Worm (Caenorhabditis elegans) whole organism, L4 larva: Measurements from ENCODE around the gene F08G5.3.

ENCODE experiments used
- F26F4.8 ChIP-seq: fragments of 200-800 bp; sonication (Bioruptor generic); conservative IDR thresholded peaks from 2 replicates; pipeline ENCODE4 v1.3.6; 2022; ENCODE audit warnings: missing genetic modification characterization, missing compliant biosample characterization
- F49E8.2 ChIP-seq: sonication (generic microtip); optimal IDR thresholded peaks from 2 replicates; lab custom pipeline; 2016; ENCODE audit warnings: missing compliant biosample characterization, mild to moderate bottlenecking, missing genetic modification characterization, borderline replicate concordance
- Y75B8A.6 ChIP-seq: fragments of 200-800 bp; sonication (Bioruptor generic); IDR thresholded peaks from 2 replicates; pipeline ENCODE4 v1.3.6; 2022; ENCODE audit warnings: missing genetic modification reagents, missing genetic modification characterization, missing compliant biosample characterization
- aha-1 ChIP-seq: fragments of 150-350 bp; peaks from one replicate; lab custom pipeline; 2014; ENCODE audit warnings: missing biosample characterization, missing genetic modification characterization
- aly-2 ChIP-seq: sonication (generic microtip); optimal IDR thresholded peaks from 2 replicates; lab custom pipeline; 2018; ENCODE audit warnings: missing biosample characterization, missing genetic modification characterization
- arid-1 ChIP-seq: fragments of 200-800 bp; sonication (Bioruptor generic); conservative IDR thresholded peaks from 2 replicates; pipeline ENCODE4 v1.3.6; 2022; ENCODE audit warnings: missing genetic modification reagents, missing genetic modification characterization, missing compliant biosample characterization
- attf-4 ChIP-seq: sonication (generic microtip); optimal IDR thresholded peaks from 3 replicates; lab custom pipeline; 2017; ENCODE audit warnings: missing biosample characterization, missing genetic modification characterization
- ceh-20 ChIP-seq: fragments of 200-800 bp; sonication (Bioruptor generic); IDR thresholded peaks from 2 replicates; pipeline ENCODE4 v1.3.6; 2022; ENCODE audit warnings: missing genetic modification reagents, missing genetic modification characterization, missing compliant biosample characterization
- ceh-32 ChIP-seq: sonication (generic microtip); optimal IDR thresholded peaks from 2 replicates; lab custom pipeline; 2016; ENCODE audit warnings: mild to moderate bottlenecking, missing genetic modification characterization, missing compliant biosample characterization; ENCODE audit not compliant: poor library complexity
- ceh-82 ChIP-seq: sonication (generic microtip); optimal IDR thresholded peaks from 2 replicates; lab custom pipeline; 2017; ENCODE audit warnings: missing biosample characterization, missing genetic modification characterization
- ces-1 ChIP-seq: fragments of 150-350 bp; sonication (generic microtip); optimal IDR thresholded peaks from 4 replicates; lab custom pipeline; 2014; ENCODE audit warnings: missing biosample characterization, missing genetic modification reagents, missing genetic modification characterization
- ctbp-1 ChIP-seq: fragments of 200-800 bp; sonication (Bioruptor generic); IDR thresholded peaks from 2 replicates; pipeline ENCODE4 v1.3.6; 2022; ENCODE audit warnings: missing genetic modification reagents, missing genetic modification characterization, missing compliant biosample characterization
- daf-16 ChIP-seq, 3 experiments: sonication (generic microtip); optimal IDR thresholded peaks; 2 replicates each; lab custom pipeline; 2016 to 2017; ENCODE audit warnings: missing genetic modification characterization in 3 of 3, missing genetic modification reagents in 3 of 3, mild to moderate bottlenecking in 2 of 3, missing compliant biosample characterization in 2 of 3, missing biosample characterization in 1 of 3, moderate library complexity in 1 of 3
- daf-19 ChIP-seq: fragments of 200-800 bp; sonication (Bioruptor generic); conservative IDR thresholded peaks from 2 replicates; pipeline ENCODE4 v1.3.6; 2022; ENCODE audit warnings: missing genetic modification characterization, missing compliant biosample characterization
- dmd-9 ChIP-seq: fragments of 200-800 bp; sonication (Bioruptor generic); IDR thresholded peaks from 2 replicates; pipeline ENCODE4 v1.3.6; 2022; ENCODE audit warnings: missing genetic modification reagents, missing genetic modification characterization, missing compliant biosample characterization
- duxl-1 ChIP-seq: sonication (generic microtip); optimal IDR thresholded peaks from 2 replicates; lab custom pipeline; 2016; ENCODE audit warnings: mild to moderate bottlenecking, missing genetic modification characterization, moderate library complexity, missing compliant biosample characterization; ENCODE audit not compliant: poor library complexity
- egl-43 ChIP-seq: fragments of 200-800 bp; sonication (Bioruptor generic); IDR thresholded peaks from 2 replicates; pipeline ENCODE4 v1.3.6; 2022; ENCODE audit warnings: missing genetic modification reagents, missing genetic modification characterization, missing compliant biosample characterization
- hif-1 ChIP-seq, 2 experiments: sonication (generic microtip); optimal IDR thresholded peaks; 2 replicates each; lab custom pipeline; 2016 to 2017; ENCODE audit warnings: missing compliant biosample characterization in 2 of 2, missing genetic modification characterization in 2 of 2, missing genetic modification reagents in 2 of 2, missing genotype in 2 of 2, mild to moderate bottlenecking in 1 of 2
- hlh-30 ChIP-seq: sonication (generic microtip); optimal IDR thresholded peaks from 2 replicates; lab custom pipeline; 2017; ENCODE audit warnings: antibody characterized with exemption, mild to moderate bottlenecking, missing genetic modification characterization, missing compliant biosample characterization; ENCODE audit not compliant: insufficient read depth
- lin-1 ChIP-seq: fragments of 200-800 bp; sonication (Bioruptor generic); IDR thresholded peaks from 2 replicates; pipeline ENCODE4 v1.3.6; 2022; ENCODE audit warnings: missing genetic modification reagents, missing genetic modification characterization, missing compliant biosample characterization
- lin-13 ChIP-seq: fragments of 150-350 bp; optimal IDR thresholded peaks from 2 replicates; lab custom pipeline; 2014; ENCODE audit warnings: missing biosample characterization, missing genetic modification reagents, missing genetic modification characterization
- lin-15B ChIP-seq: fragments of 150-350 bp; sonication (generic microtip); optimal IDR thresholded peaks from 3 replicates; lab custom pipeline; 2014; ENCODE audit warnings: missing biosample characterization, missing genetic modification characterization
- lin-29 ChIP-seq: fragments of 200-800 bp; sonication (Bioruptor generic); IDR thresholded peaks from 2 replicates; pipeline ENCODE4 v1.3.6; 2022; ENCODE audit warnings: missing genetic modification reagents, missing genetic modification characterization, missing compliant biosample characterization
- lir-3 ChIP-seq: sonication (generic microtip); optimal IDR thresholded peaks from 2 replicates; lab custom pipeline; 2016; ENCODE audit warnings: mild to moderate bottlenecking, missing genetic modification characterization, missing compliant biosample characterization
- madf-5 ChIP-seq, 2 experiments: fragments of 200-800 bp; sonication (Bioruptor generic); IDR thresholded peaks; 2 replicates each; pipeline ENCODE4 v1.3.6; 2022; ENCODE audit warnings: missing compliant biosample characterization in 2 of 2, missing genetic modification characterization in 2 of 2
- mxl-2 ChIP-seq: fragments of 200-800 bp; sonication (Bioruptor generic); conservative IDR thresholded peaks from 2 replicates; pipeline ENCODE4 v1.3.6; 2022; ENCODE audit warnings: missing genetic modification reagents, missing genetic modification characterization, missing compliant biosample characterization
- nhr-102 ChIP-seq: sonication (generic microtip); optimal IDR thresholded peaks from 2 replicates; lab custom pipeline; 2016; ENCODE audit warnings: mild to moderate bottlenecking, missing genetic modification characterization, moderate library complexity, missing compliant biosample characterization
- nhr-11 ChIP-seq: fragments of 150-350 bp; optimal IDR thresholded peaks from 2 replicates; lab custom pipeline; 2014; ENCODE audit warnings: missing biosample characterization, missing genetic modification characterization
- nhr-237 ChIP-seq: sonication (generic microtip); optimal IDR thresholded peaks from 2 replicates; lab custom pipeline; 2017; ENCODE audit warnings: missing biosample characterization, missing genetic modification characterization
- nhr-25 ChIP-seq: sonication (generic microtip); optimal IDR thresholded peaks from 2 replicates; lab custom pipeline; 2017; ENCODE audit warnings: missing genetic modification characterization, mild to moderate bottlenecking, missing compliant biosample characterization, antibody characterized with exemption, moderate library complexity, borderline replicate concordance; ENCODE audit not compliant: insufficient read depth
- nhr-28 ChIP-seq: fragments of 150-350 bp; optimal IDR thresholded peaks from 2 replicates; lab custom pipeline; 2014; ENCODE audit warnings: missing biosample characterization, missing genetic modification characterization
- nhr-41 ChIP-seq: fragments of 200-800 bp; sonication (Bioruptor generic); IDR thresholded peaks from 2 replicates; pipeline ENCODE4 v1.3.6; 2022; ENCODE audit warnings: missing genetic modification reagents, missing genetic modification characterization, missing compliant biosample characterization
- nhr-42 ChIP-seq: fragments of 200-800 bp; sonication (Bioruptor generic); IDR thresholded peaks from 2 replicates; pipeline ENCODE4 v1.3.6; 2022; ENCODE audit warnings: missing genetic modification characterization, missing compliant biosample characterization
- nhr-48 ChIP-seq: sonication (generic microtip); optimal IDR thresholded peaks from 2 replicates; lab custom pipeline; 2016; ENCODE audit warnings: mild to moderate bottlenecking, missing genetic modification characterization, missing compliant biosample characterization
- nhr-6 ChIP-seq: fragments of 150-350 bp; optimal IDR thresholded peaks from 2 replicates; lab custom pipeline; 2014; ENCODE audit warnings: missing biosample characterization, missing genetic modification characterization
- pha-4 ChIP-seq, 2 experiments: fragments of 150-350 bp in 1 of 2; fragments of 200-800 bp in 1 of 2; sonication (Bioruptor generic) in 1 of 2; IDR thresholded peaks in 1 of 2; optimal IDR thresholded peaks in 1 of 2; 2 replicates each; pipeline versions ENCODE4 v1.3.6 to Lab custom; 2014 to 2022; ENCODE audit warnings: missing genetic modification characterization in 2 of 2, missing genetic modification reagents in 2 of 2, missing biosample characterization in 1 of 2, missing compliant biosample characterization in 1 of 2
- pqm-1 ChIP-seq: sonication (generic microtip); optimal IDR thresholded peaks from 2 replicates; lab custom pipeline; 2017; ENCODE audit warnings: missing biosample characterization, missing genetic modification characterization
- sdz-12 ChIP-seq: fragments of 200-800 bp; sonication (Bioruptor generic); optimal IDR thresholded peaks from 2 replicates; lab custom pipeline; 2018; ENCODE audit warnings: mild to moderate bottlenecking, missing genetic modification characterization, missing compliant biosample characterization
- snpc-1.2 ChIP-seq: fragments of 200-800 bp; sonication (Bioruptor generic); IDR thresholded peaks from 2 replicates; pipeline ENCODE4 v1.3.6; 2022; ENCODE audit warnings: missing genetic modification reagents, missing genetic modification characterization, missing compliant biosample characterization
- snpc-4 ChIP-seq: fragments of 150-350 bp; optimal IDR thresholded peaks from 2 replicates; lab custom pipeline; 2014; ENCODE audit warnings: missing biosample characterization, missing genetic modification characterization
- spr-1 ChIP-seq: sonication (generic microtip); optimal IDR thresholded peaks from 2 replicates; lab custom pipeline; 2016; ENCODE audit warnings: mild to moderate bottlenecking, missing genetic modification characterization, missing compliant biosample characterization
- tag-97 ChIP-seq: fragments of 200-800 bp; sonication (Bioruptor generic); IDR thresholded peaks from 2 replicates; pipeline ENCODE4 v1.3.6; 2022; ENCODE audit warnings: missing genetic modification characterization, missing compliant biosample characterization
- tra-1 ChIP-seq: fragments of 200-800 bp; sonication (Bioruptor generic); IDR thresholded peaks from 2 replicates; pipeline ENCODE4 v1.3.6; 2022; ENCODE audit warnings: missing genetic modification reagents, missing genetic modification characterization, missing compliant biosample characterization
- unc-39 ChIP-seq: sonication (generic microtip); optimal IDR thresholded peaks from 2 replicates; lab custom pipeline; 2017; ENCODE audit warnings: missing biosample characterization, missing genetic modification characterization
- unc-62 ChIP-seq, 3 experiments: fragments of 150-350 bp in 1 of 3; sonication (generic microtip); optimal IDR thresholded peaks in 2 of 3; peaks in 1 of 3; 1 replicate in 1 of 3; 2 replicates in 2 of 3; lab custom pipeline; 2014 to 2017; ENCODE audit warnings: missing biosample characterization in 3 of 3, missing genetic modification characterization in 3 of 3, missing genetic modification reagents in 3 of 3, missing genotype in 1 of 3
- vab-7 ChIP-seq: fragments of 200-800 bp; sonication (Bioruptor generic); IDR thresholded peaks from 2 replicates; pipeline ENCODE4 v1.3.6; 2022; ENCODE audit warnings: missing genetic modification reagents, missing genetic modification characterization, missing compliant biosample characterization
- zag-1 ChIP-seq: fragments of 150-350 bp; optimal IDR thresholded peaks from 2 replicates; lab custom pipeline; 2014; ENCODE audit warnings: missing biosample characterization, missing genetic modification characterization
- zfp-2 ChIP-seq: sonication (generic microtip); optimal IDR thresholded peaks from 2 replicates; lab custom pipeline; 2016; ENCODE audit warnings: mild to moderate bottlenecking, missing genetic modification characterization, missing compliant biosample characterization
- ztf-7 ChIP-seq: fragments of 150-350 bp; optimal IDR thresholded peaks from 2 replicates; lab custom pipeline; 2014; ENCODE audit warnings: missing biosample characterization, missing genetic modification characterization

Gene F08G5.3

ce11 chrIV:12371879-12372278 is 45.5 kb downstream of the F08G5.3 start, which contains the start of gene wdr-46 (continued):
- TF ChIP-seq ceh-82 (tag; lab: Kevin White, UChicago) (no peak), F26F4.8 (GFP tag; lab: Robert Waterston, UW) (no peak), ctbp-1 (0 out of 2 replicates have a peak, but pooled peaks have one; percentile 7), snpc-4 (tag; lab: Kevin White, UChicago) (no peak), unc-62 (GFP tag; optimal IDR thresholded peaks at IDR 0.05 in 1 of 2; lab: Kevin White, UChicago) (peak in 1 of 2 experiments; percentile 89), unc-62 (tag; optimal IDR thresholded peaks at IDR 0.05; lab: Kevin White, UChicago) (no peak), vab-7 (GFP tag; lab: Robert Waterston, UW) (no peak), duxl-1 (peak; percentile 75), tra-1 (GFP tag; lab: Robert Waterston, UW) (0 out of 2 replicates have a peak, but pooled peaks have one; percentile 9), mxl-2 (GFP tag; lab: Robert Waterston, UW) (no peak), hif-1 (tag; optimal IDR thresholded peaks at IDR 0.05; lab: Kevin White, UChicago) (peak in 1 of 2 experiments; percentile 56), sdz-12 (GFP tag; lab: Kevin White, UChicago) (no peak), nhr-28 (tag; lab: Kevin White, UChicago) (peak; percentile 50), ceh-20 (peak; percentile 30; the same call in 1 of the 2 replicates), lin-1 (GFP tag; lab: Robert Waterston, UW) (no peak), spr-1 (tag; lab: Kevin White, UChicago) (peak; percentile 40), nhr-25 (peak; percentile 15), snpc-1.2 (GFP tag; lab: Robert Waterston, UW) (peak; percentile 65; the same call in 1 of the 2 replicates), nhr-11 (tag; lab: Kevin White, UChicago) (peak; percentile 16), ztf-7 (tag; lab: Kevin White, UChicago) (no peak), lir-3 (tag; lab: Kevin White, UChicago) (no peak), ceh-32 (no peak), daf-16 (GFP tag; optimal IDR thresholded peaks at IDR 0.05; lab: Kevin White, UChicago) (no peak), daf-16 (tag; optimal IDR thresholded peaks at IDR 0.05; lab: Kevin White, UChicago) (peak; percentile 27), pha-4 (GFP tag; IDR thresholded peaks at IDR 0.05; lab: Robert Waterston, UW) (no peak; the same call in 1 of the 2 replicates), pha-4 (tag; optimal IDR thresholded peaks at IDR 0.05; lab: Kevin White, UChicago) (peak; percentile 63), lin-15B (tag; lab: Kevin White, UChicago) (no peak), pqm-1 (tag; lab: Kevin White, UChicago) (no peak), lin-13 (GFP tag; lab: Kevin White, UChicago) (peak; percentile 67), nhr-6 (tag; lab: Kevin White, UChicago) (peak; percentile 47), dmd-9 (GFP tag; lab: Robert Waterston, UW) (no peak), F49E8.2 (tag; lab: Kevin White, UChicago) (peak; percentile 2), zag-1 (tag; lab: Kevin White, UChicago) (no peak), nhr-42 (GFP tag; lab: Robert Waterston, UW) (no peak), aha-1 (tag; lab: Kevin White, UChicago) (peak; percentile 93), tag-97 (GFP tag; lab: Robert Waterston, UW) (no peak), nhr-48 (tag; lab: Kevin White, UChicago) (no peak), daf-19 (GFP tag; lab: Robert Waterston, UW) (no peak), egl-43 (GFP tag; lab: Robert Waterston, UW) (no peak), madf-5 (GFP tag; IDR thresholded peaks at IDR 0.05; lab: Robert Waterston, UW) (no peak), nhr-102 (tag; lab: Kevin White, UChicago) (peak; percentile 78), zfp-2 (tag; lab: Kevin White, UChicago) (no peak), hlh-30 (peak; percentile 82), nhr-237 (tag; lab: Kevin White, UChicago) (no peak), attf-4 (tag; lab: Kevin White, UChicago) (no peak), aly-2 (no peak), nhr-41 (GFP tag; lab: Robert Waterston, UW) (no peak), Y75B8A.6 (GFP tag; lab: Robert Waterston, UW) (no peak), arid-1 (GFP tag; lab: Robert Waterston, UW) (peak; percentile 86), unc-39 (tag; lab: Kevin White, UChicago) (no peak), lin-29 (GFP tag; lab: Robert Waterston, UW) (peak; percentile 43; the same call in 1 of the 2 replicates), ces-1 (GFP tag; lab: Kevin White, UChicago) (peak; percentile 29)
